Worm (Caenorhabditis elegans) whole organism, early embryonic: ENCODE results near the gene C32H11.4.

ENCODE experiments used
- B0310.2 ChIP-seq: sonication (generic microtip); optimal IDR thresholded peaks from 2 replicates; lab custom pipeline; 2016; ENCODE audit warnings: mild to moderate bottlenecking, missing genetic modification characterization, missing compliant biosample characterization
- ama-1 ChIP-seq: fragments of 150-350 bp; optimal IDR thresholded peaks from 2 replicates; lab custom pipeline; 2014
- ceh-13 ChIP-seq: fragments of 200-800 bp; sonication (Bioruptor generic); optimal IDR thresholded peaks from 2 replicates; lab custom pipeline; 2018; ENCODE audit warnings: mild to moderate bottlenecking, missing genetic modification characterization, missing compliant biosample characterization
- ets-7 ChIP-seq: sonication (generic microtip); optimal IDR thresholded peaks from 2 replicates; lab custom pipeline; 2016; ENCODE audit warnings: missing genotype, missing genetic modification characterization, missing compliant biosample characterization
- pes-1 ChIP-seq: fragments of 200-800 bp; sonication (Bioruptor generic); IDR thresholded peaks from 2 replicates; pipeline ENCODE4 v1.3.6; 2022; ENCODE audit warnings: missing genetic modification reagents, missing genetic modification characterization, missing compliant biosample characterization
- scrt-1 ChIP-seq: fragments of 200-800 bp; sonication (Bioruptor generic); IDR thresholded peaks from 2 replicates; pipeline ENCODE4 v1.3.6; 2022; ENCODE audit warnings: missing genetic modification characterization, missing compliant biosample characterization
- sea-1 ChIP-seq: fragments of 200-800 bp; sonication (Bioruptor generic); conservative IDR thresholded peaks from 2 replicates; pipeline ENCODE4 v1.3.6; 2022; ENCODE audit warnings: missing genetic modification characterization, missing compliant biosample characterization
- tbx-37 ChIP-seq: fragments of 200-800 bp; sonication (Bioruptor generic); conservative IDR thresholded peaks from 2 replicates; pipeline ENCODE4 v1.3.6; 2022; ENCODE audit warnings: missing genetic modification reagents, missing genetic modification characterization, missing compliant biosample characterization
- tra-4 ChIP-seq: sonication (generic microtip); optimal IDR thresholded peaks from 2 replicates; lab custom pipeline; 2017; ENCODE audit warnings: missing genetic modification characterization, missing compliant biosample characterization

DNA sequence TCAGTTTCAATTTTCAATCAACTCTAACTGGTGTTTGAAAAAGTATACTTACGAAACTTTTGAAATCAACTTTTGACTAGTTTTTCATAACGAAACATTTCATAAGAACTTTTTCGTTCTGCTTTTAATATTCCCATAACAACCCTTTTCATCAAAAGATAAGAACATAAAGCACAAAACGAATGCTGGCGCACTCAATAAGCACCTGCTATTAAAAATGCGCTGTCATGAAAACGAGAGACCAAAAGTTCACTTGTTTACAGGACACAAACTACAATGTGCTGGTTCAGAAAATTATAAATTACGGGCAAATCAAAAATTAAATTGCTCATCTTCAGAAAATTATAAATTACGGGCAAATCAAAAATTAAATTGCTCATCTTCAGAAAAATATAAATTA, 30.0 kb upstream of the C32H11.4 start:
- TF ChIP-seq ama-1, result no peak
- no peak for TF ChIP-seq tbx-37
- TF ChIP-seq pes-1 (GFP tag; lab: Robert Waterston, UW), result no peak
- no peak for TF ChIP-seq ets-7 (tag; lab: Kevin White, UChicago)
- TF ChIP-seq scrt-1, result no peak
- no peak for TF ChIP-seq tra-4 (tag; lab: Kevin White, UChicago)
- TF ChIP-seq sea-1, result no peak
- TF ChIP-seq ceh-13 (GFP tag; lab: Kevin White, UChicago), result no peak
- TF ChIP-seq B0310.2, result no peak
